Fruit fly (Drosophila melanogaster) whole organism, embryonic: ENCODE measurements around the gene pbl.

Experiments used
- CG1024 ChIP-seq: fragments of 200-800 bp; sonication (Bioruptor generic); IDR thresholded peaks from 2 replicates; pipeline ENCODE4 v1.3.6; 2022; ENCODE audit warnings: missing biosample characterization, missing genetic modification characterization
- CG10267 ChIP-seq: fragments of 200-800 bp; sonication (Bioruptor generic); optimal IDR thresholded peaks from 2 replicates; lab custom pipeline; 2018; ENCODE audit warnings: missing biosample characterization, mild to moderate bottlenecking, missing genetic modification characterization, moderate library complexity
- CG10366 ChIP-seq: fragments of 200-800 bp; sonication (Bioruptor generic); IDR thresholded peaks from 2 replicates; pipeline ENCODE4 v1.3.6; 2022; ENCODE audit warnings: missing biosample characterization, missing genetic modification characterization
- CG10979 ChIP-seq: fragments of 200-800 bp; sonication (Bioruptor generic); optimal IDR thresholded peaks from 2 replicates; lab custom pipeline; 2018; ENCODE audit warnings: missing biosample characterization, mild to moderate bottlenecking, missing genetic modification characterization, moderate library complexity
- CG11696 ChIP-seq: fragments of 200-800 bp; sonication (Bioruptor generic); IDR thresholded peaks from 2 replicates; pipeline ENCODE4 v1.3.6; 2022; ENCODE audit warnings: missing biosample characterization, missing genetic modification characterization
- CG14710 ChIP-seq: fragments of 200-800 bp; sonication (Bioruptor generic); optimal IDR thresholded peaks from 3 replicates; lab custom pipeline; 2019; ENCODE audit warnings: missing biosample characterization, mild to moderate bottlenecking, missing genetic modification characterization, moderate library complexity
- CG1529 ChIP-seq: fragments of 200-800 bp; sonication (Bioruptor generic); optimal IDR thresholded peaks from 3 replicates; lab custom pipeline; 2018; ENCODE audit warnings: missing biosample characterization, missing genetic modification characterization
- CG15601 ChIP-seq: fragments of 200-800 bp; sonication (Bioruptor generic); optimal IDR thresholded peaks from 3 replicates; lab custom pipeline; 2019; ENCODE audit warnings: missing biosample characterization, mild to moderate bottlenecking, missing genetic modification characterization, moderate library complexity
- CG15696 ChIP-seq: fragments of 200-800 bp; sonication (Bioruptor generic); optimal IDR thresholded peaks from 2 replicates; lab custom pipeline; 2019; ENCODE audit warnings: missing biosample characterization, mild to moderate bottlenecking, missing genetic modification characterization, moderate library complexity
- CG16779 ChIP-seq: fragments of 200-800 bp; sonication (Bioruptor generic); IDR thresholded peaks from 2 replicates; pipeline ENCODE4 v1.3.6; 2022; ENCODE audit warnings: missing biosample characterization, missing genetic modification characterization
- CG17802 ChIP-seq: fragments of 200-800 bp; sonication (Bioruptor generic); optimal IDR thresholded peaks from 2 replicates; lab custom pipeline; 2018; ENCODE audit warnings: missing biosample characterization, mild to moderate bottlenecking, missing genetic modification characterization, moderate library complexity
- CG17829 ChIP-seq: fragments of 200-800 bp; optimal IDR thresholded peaks from 2 replicates; lab custom pipeline; 2019; ENCODE audit warnings: missing biosample characterization, mild to moderate bottlenecking, missing genetic modification characterization, moderate library complexity
- CG30403 ChIP-seq: fragments of 200-800 bp; sonication (Bioruptor generic); optimal IDR thresholded peaks from 3 replicates; lab custom pipeline; 2016; ENCODE audit warnings: missing biosample characterization, missing genetic modification characterization
- CG31441 ChIP-seq: fragments of 200-800 bp; sonication (Bioruptor generic); IDR thresholded peaks from 2 replicates; pipeline ENCODE4 v1.3.6; 2022; ENCODE audit warnings: missing biosample characterization, missing genetic modification characterization
- CG3281 ChIP-seq: fragments of 200-800 bp; sonication (Bioruptor generic); optimal IDR thresholded peaks from 3 replicates; lab custom pipeline; 2017; ENCODE audit warnings: missing biosample characterization, mild to moderate bottlenecking, missing genetic modification characterization
- CG3407 ChIP-seq: fragments of 200-800 bp; sonication (Bioruptor generic); optimal IDR thresholded peaks from 2 replicates; lab custom pipeline; 2018; ENCODE audit warnings: missing biosample characterization, mild to moderate bottlenecking, missing genetic modification characterization
- CG4424 ChIP-seq: fragments of 200-800 bp; sonication (Bioruptor generic); optimal IDR thresholded peaks from 3 replicates; lab custom pipeline; 2016; ENCODE audit warnings: missing biosample characterization, missing genetic modification characterization
- CG6272 ChIP-seq: fragments of 200-800 bp; sonication (Bioruptor generic); IDR thresholded peaks from 2 replicates; pipeline ENCODE4 v1.3.6; 2022; ENCODE audit warnings: missing biosample characterization, missing genetic modification characterization
- CG7372 ChIP-seq: fragments of 200-800 bp; sonication (Bioruptor generic); IDR thresholded peaks from 2 replicates; pipeline ENCODE4 v1.3.6; 2022; ENCODE audit warnings: missing biosample characterization, missing genetic modification characterization
- CG9876 ChIP-seq: fragments of 200-800 bp; sonication (Bioruptor generic); optimal IDR thresholded peaks from 2 replicates; lab custom pipeline; 2016; ENCODE audit warnings: missing biosample characterization, missing genetic modification characterization
- Dp ChIP-seq: fragments of 200-800 bp; sonication (Bioruptor generic); optimal IDR thresholded peaks from 2 replicates; lab custom pipeline; 2018; ENCODE audit warnings: missing biosample characterization, mild to moderate bottlenecking, missing genetic modification characterization, moderate library complexity
- Gsc ChIP-seq: fragments of 200-800 bp; sonication (Bioruptor generic); IDR thresholded peaks from 2 replicates; pipeline ENCODE4 v1.3.6; 2022; ENCODE audit warnings: missing biosample characterization, missing genetic modification characterization
- Gug ChIP-seq: fragments of 200-800 bp; sonication (Bioruptor generic); IDR thresholded peaks from 4 replicates; pipeline ENCODE4 v1.3.6; 2022; ENCODE audit warnings: missing biosample characterization, missing genetic modification characterization
- Hsf ChIP-seq: fragments of 200-800 bp; sonication (Bioruptor generic); optimal IDR thresholded peaks from 3 replicates; lab custom pipeline; 2016; ENCODE audit warnings: missing biosample characterization, missing genetic modification characterization
- Meics ChIP-seq: fragments of 200-800 bp; sonication (Bioruptor generic); optimal IDR thresholded peaks from 2 replicates; lab custom pipeline; 2017; ENCODE audit warnings: missing biosample characterization, mild to moderate bottlenecking, missing genetic modification characterization
- Nf-YC ChIP-seq: fragments of 200-800 bp; optimal IDR thresholded peaks from 3 replicates; lab custom pipeline; 2019; ENCODE audit warnings: missing biosample characterization, mild to moderate bottlenecking, missing genetic modification characterization, moderate library complexity
- Rfx ChIP-seq: fragments of 200-800 bp; sonication (Bioruptor generic); IDR thresholded peaks from 2 replicates; pipeline ENCODE4 v1.3.6; 2022; ENCODE audit warnings: missing biosample characterization, missing genetic modification characterization
- Spps ChIP-seq: fragments of 200-800 bp; sonication (Bioruptor generic); optimal IDR thresholded peaks from 2 replicates; lab custom pipeline; 2018; ENCODE audit warnings: missing biosample characterization, mild to moderate bottlenecking, missing genetic modification characterization
- Ssrp ChIP-seq: fragments of 200-800 bp; sonication (Bioruptor generic); optimal IDR thresholded peaks from 2 replicates; lab custom pipeline; 2018; ENCODE audit warnings: missing biosample characterization, mild to moderate bottlenecking, missing genetic modification characterization, moderate library complexity
- al ChIP-seq: fragments of 200-800 bp; sonication (Bioruptor generic); IDR thresholded peaks from 2 replicates; pipeline ENCODE4 v1.3.6; 2022; ENCODE audit warnings: missing biosample characterization, missing genetic modification characterization
- bowl ChIP-seq: fragments of 200-800 bp; sonication (Bioruptor generic); IDR thresholded peaks from 2 replicates; pipeline ENCODE4 v1.3.6; 2022; ENCODE audit warnings: missing biosample characterization, missing genetic modification characterization
- btn ChIP-seq: fragments of 200-800 bp; sonication (Bioruptor generic); optimal IDR thresholded peaks from 2 replicates; lab custom pipeline; 2016; ENCODE audit warnings: missing biosample characterization, missing genetic modification characterization
- cad ChIP-seq: fragments of >200 bp; optimal IDR thresholded peaks from 2 replicates; lab custom pipeline; 2017; ENCODE audit warnings: missing biosample characterization, missing genetic modification characterization
- corto ChIP-seq: fragments of 200-800 bp; sonication (Bioruptor generic); optimal IDR thresholded peaks from 2 replicates; lab custom pipeline; 2016; ENCODE audit warnings: missing biosample characterization, mild to moderate bottlenecking, missing genetic modification characterization, moderate library complexity
- dan ChIP-seq: fragments of 200-800 bp; sonication (Bioruptor generic); IDR thresholded peaks from 2 replicates; pipeline ENCODE4 v1.3.6; 2022; ENCODE audit warnings: missing biosample characterization, missing genetic modification characterization
- dysf ChIP-seq: fragments of 200-800 bp; sonication (Bioruptor generic); IDR thresholded peaks from 3 replicates; pipeline ENCODE4 v1.3.6; 2022; ENCODE audit warnings: missing biosample characterization, missing genetic modification characterization
- esg ChIP-seq: fragments of 200-800 bp; sonication (Bioruptor generic); conservative IDR thresholded peaks from 2 replicates; pipeline ENCODE4 v1.3.6; 2022; ENCODE audit warnings: missing biosample characterization, missing genetic modification characterization
- ewg ChIP-seq: fragments of 200-800 bp; sonication (Bioruptor generic); optimal IDR thresholded peaks from 3 replicates; lab custom pipeline; 2017; ENCODE audit warnings: mild to moderate bottlenecking, missing biosample characterization, missing genetic modification reagents, missing genetic modification characterization
- ftz-f1 ChIP-seq: fragments of 200-800 bp; sonication (Bioruptor generic); optimal IDR thresholded peaks from 2 replicates; lab custom pipeline; 2016; ENCODE audit warnings: missing biosample characterization, missing genetic modification characterization
- gem ChIP-seq: fragments of 200-800 bp; sonication (Bioruptor generic); optimal IDR thresholded peaks from 2 replicates; lab custom pipeline; 2019; ENCODE audit warnings: missing biosample characterization, mild to moderate bottlenecking, missing genetic modification characterization, moderate library complexity
- ind ChIP-seq: fragments of 200-800 bp; sonication (Bioruptor generic); optimal IDR thresholded peaks from 3 replicates; lab custom pipeline; 2016; ENCODE audit warnings: missing biosample characterization, missing genetic modification characterization
- nau ChIP-seq: fragments of 200-800 bp; sonication (Bioruptor generic); optimal IDR thresholded peaks from 3 replicates; lab custom pipeline; 2017; ENCODE audit warnings: missing biosample characterization, mild to moderate bottlenecking, missing genetic modification characterization, missing genetic modification reagents
- p53 ChIP-seq: fragments of 200-800 bp; sonication (Bioruptor generic); optimal IDR thresholded peaks from 2 replicates; lab custom pipeline; 2016; ENCODE audit warnings: missing biosample characterization, missing genetic modification characterization
- run ChIP-seq: fragments of 200-800 bp; sonication (Bioruptor generic); optimal IDR thresholded peaks from 3 replicates; lab custom pipeline; 2018; ENCODE audit warnings: missing biosample characterization, mild to moderate bottlenecking, missing genetic modification characterization
- scrt ChIP-seq: fragments of 200-800 bp; sonication (Bioruptor generic); optimal IDR thresholded peaks from 2 replicates; lab custom pipeline; 2018; ENCODE audit warnings: missing biosample characterization, mild to moderate bottlenecking, missing genetic modification characterization, moderate library complexity
- sr ChIP-seq: fragments of 200-800 bp; sonication (Bioruptor generic); IDR thresholded peaks from 3 replicates; pipeline ENCODE4 v1.3.6; 2022; ENCODE audit warnings: missing biosample characterization, missing genetic modification characterization
- trem ChIP-seq: fragments of 200-800 bp; optimal IDR thresholded peaks from 3 replicates; lab custom pipeline; 2019; ENCODE audit warnings: missing biosample characterization, mild to moderate bottlenecking, missing genetic modification characterization, moderate library complexity
- trh ChIP-seq: fragments of 200-800 bp; sonication (Bioruptor generic); optimal IDR thresholded peaks from 2 replicates; lab custom pipeline; 2016; ENCODE audit warnings: missing biosample characterization, missing genetic modification characterization
- ttk ChIP-seq: fragments of 200-800 bp; sonication (Bioruptor generic); IDR thresholded peaks from 2 replicates; pipeline ENCODE4 v2.1.2; 2022; ENCODE audit warnings: missing biosample characterization, missing genetic modification characterization
- vnd ChIP-seq: fragments of 200-800 bp; sonication (Bioruptor generic); IDR thresholded peaks from 3 replicates; pipeline ENCODE4 v1.3.6; 2022; ENCODE audit warnings: missing biosample characterization, missing genetic modification characterization; ENCODE audit not compliant: partially characterized antibody
- zen ChIP-seq: fragments of 200-800 bp; sonication (Bioruptor generic); optimal IDR thresholded peaks from 3 replicates; lab custom pipeline; 2018; ENCODE audit warnings: missing biosample characterization, mild to moderate bottlenecking, missing genetic modification characterization, moderate library complexity

The pbl gene

dm6 chr3L:7869715-7870387 is 41.9 kb downstream of the pbl start (continued):
- TF ChIP-seq CG1529 (GFP tag; lab: Kevin White, UChicago) (peak; percentile 39), trem (no peak), corto (GFP tag; lab: Kevin White, UChicago) (no peak), CG3407 (GFP tag; lab: Kevin White, UChicago) (peak; percentile 18), Hsf (GFP tag; lab: Kevin White, UChicago) (peak; percentile 37), Gsc (GFP tag; lab: Robert Waterston, UW) (no peak), sr (GFP tag; lab: Robert Waterston, UW) (no peak), scrt (GFP tag; lab: Kevin White, UChicago) (no peak), CG10267 (tag; lab: Kevin White, UChicago) (peak; percentile 18), CG31441 (GFP tag; lab: Robert Waterston, UW) (peak; percentile 63), cad (GFP tag; lab: Kevin White, UChicago) (no peak), CG16779 (GFP tag; lab: Robert Waterston, UW) (no peak), Nf-YC (tag; lab: Kevin White, UChicago) (peak; percentile 14), ftz-f1 (GFP tag; lab: Kevin White, UChicago) (no peak), bowl (GFP tag; lab: Robert Waterston, UW) (0 out of 2 replicates have a peak, but pooled peaks have one; percentile 16), al (GFP tag; lab: Robert Waterston, UW) (no peak), CG15601 (peak; percentile 54), CG4424 (peak; percentile 7), CG30403 (GFP tag; lab: Kevin White, UChicago) (peak; percentile 42), nau (GFP tag; lab: Kevin White, UChicago) (no peak), ewg (GFP tag; lab: Kevin White, UChicago) (peak; percentile 29), esg (GFP tag; lab: Robert Waterston, UW) (no peak), CG7372 (GFP tag; lab: Robert Waterston, UW) (no peak; the same call in 1 of the 2 replicates), zen (tag; lab: Kevin White, UChicago) (no peak), gem (tag; lab: Kevin White, UChicago) (peak; percentile 66), CG17802 (tag; lab: Kevin White, UChicago) (no peak), Ssrp (tag; lab: Kevin White, UChicago) (peak; percentile 29), trh (GFP tag; lab: Kevin White, UChicago) (no peak), ttk (GFP tag; lab: Robert Waterston, UW) (peak; percentile 44), CG6272 (GFP tag; lab: Robert Waterston, UW) (no peak), dysf (GFP tag; lab: Robert Waterston, UW) (peak; percentile 56), CG1024 (GFP tag; lab: Robert Waterston, UW) (no peak), CG17829 (peak; percentile 29), vnd (GFP tag; lab: Robert Waterston, UW) (no peak), Meics (GFP tag; lab: Kevin White, UChicago) (no peak), CG3281 (GFP tag; lab: Kevin White, UChicago) (no peak), Gug (GFP tag; lab: Robert Waterston, UW) (peak; percentile 43; the same call in 2 of the 4 replicates), CG11696 (GFP tag; lab: Robert Waterston, UW) (no peak), p53 (no peak), CG10366 (GFP tag; lab: Robert Waterston, UW) (peak; percentile 11; the same call in 1 of the 2 replicates), CG15696 (no peak), CG9876 (no peak), CG10979 (tag; lab: Kevin White, UChicago) (peak; percentile 48), ind (no peak), run (tag; lab: Kevin White, UChicago) (peak; percentile 3), Rfx (GFP tag; lab: Robert Waterston, UW) (no peak), Dp (GFP tag; lab: Kevin White, UChicago) (no peak), Spps (tag; lab: Kevin White, UChicago) (no peak), btn (GFP tag; lab: Kevin White, UChicago) (no peak), dan (GFP tag; lab: Robert Waterston, UW) (no peak), CG14710 (peak; percentile 22)
